Worm (Caenorhabditis elegans): Measurements from ENCODE around the gene C33G3.4.

Gene C33G3.4

DNA sequence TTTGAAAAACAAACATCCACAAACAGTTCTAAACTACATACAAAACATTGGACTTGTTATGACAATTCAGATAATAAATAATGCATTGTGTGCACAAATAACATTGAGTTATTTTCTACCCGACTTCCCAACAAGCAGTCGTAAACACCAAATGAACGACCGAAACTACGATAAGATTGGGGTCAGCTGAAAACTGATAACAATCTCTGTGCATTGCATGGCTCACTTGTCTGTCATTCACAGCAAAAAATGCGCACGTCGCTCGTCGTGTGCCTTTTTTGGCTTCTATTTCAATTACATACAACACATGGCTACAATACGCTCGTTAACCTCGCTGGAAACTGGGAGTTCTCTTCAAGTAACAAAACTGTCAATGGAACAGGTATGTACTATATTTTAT, at the start of gene C33G3.4:
C33G3.4 (plus strand) TSS at position 213 of the 400 bp plus-strand sequence.
- no peak for TF ChIP-seq ama-1 (optimal IDR thresholded peaks at IDR 0.05)
- TF ChIP-seq ceh-13 (GFP tag; optimal IDR thresholded peaks at IDR 0.05): no peak
- no peak for TF ChIP-seq hnd-1 (tag; optimal IDR thresholded peaks at IDR 0.05)

- no peak for TF ChIP-seq scrt-1 (GFP tag; IDR thresholded peaks at IDR 0.05)
- TF ChIP-seq hmg-4 (GFP tag; optimal IDR thresholded peaks at IDR 0.05): peak; percentile 20
These were observed 46.5 kb upstream of the C33G3.4 start for ce11 chrX:14024400-14024953.

DNA sequence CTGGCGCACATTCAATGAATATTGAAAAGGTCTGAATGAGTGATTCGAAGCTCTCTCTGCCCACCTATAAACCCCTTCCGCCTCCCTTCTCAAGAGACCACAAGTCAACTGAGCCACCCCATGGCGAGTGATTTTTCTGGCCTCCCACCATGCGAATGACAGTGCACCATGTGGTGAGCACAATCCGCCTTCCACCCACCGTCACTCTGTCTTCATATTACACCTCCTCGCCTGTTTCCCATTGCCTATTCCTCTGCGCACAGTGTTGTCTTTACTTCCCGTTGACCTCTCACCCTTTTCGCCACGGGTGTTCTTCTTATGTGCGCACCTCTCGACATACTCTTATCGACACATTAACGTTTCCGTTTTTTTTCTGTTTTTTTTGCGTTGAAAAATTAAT, 44.1 kb upstream of the C33G3.4 start:
- TF ChIP-seq hnd-1 (tag; optimal IDR thresholded peaks at IDR 0.05) (no peak), tbx-11 (GFP tag; IDR thresholded peaks at IDR 0.05) (no peak), sea-1 (GFP tag; conservative IDR thresholded peaks at IDR 0.05) (peak; percentile 58; the same call in 1 of the 2 replicates), ets-7 (tag; optimal IDR thresholded peaks at IDR 0.05) (peak; percentile 29), aly-1 (tag; optimal IDR thresholded peaks at IDR 0.05) (peak; percentile 67), hmbx-1 (tag; optimal IDR thresholded peaks at IDR 0.05) (no peak), ama-1 (optimal IDR thresholded peaks at IDR 0.05) (no peak), hmg-4 (GFP tag; optimal IDR thresholded peaks at IDR 0.05) (peak; percentile 70)

ce11 chrX:14028492-14028891, 42.5 kb upstream of the C33G3.4 start:
- TF ChIP-seq ama-1 (optimal IDR thresholded peaks at IDR 0.05) (no peak), tbx-11 (GFP tag; IDR thresholded peaks at IDR 0.05) (no peak), scrt-1 (GFP tag; IDR thresholded peaks at IDR 0.05) (no peak), pes-1 (GFP tag; IDR thresholded peaks at IDR 0.05) (no peak), B0310.2 (tag; optimal IDR thresholded peaks at IDR 0.05) (no peak), hnd-1 (tag; optimal IDR thresholded peaks at IDR 0.05) (no peak), tbx-37 (GFP tag; conservative IDR thresholded peaks at IDR 0.05) (no peak), ceh-13 (GFP tag; optimal IDR thresholded peaks at IDR 0.05) (no peak), F13C5.2 (tag; optimal IDR thresholded peaks at IDR 0.05) (no peak), ets-7 (tag; optimal IDR thresholded peaks at IDR 0.05) (no peak), flt-1 (GFP tag; IDR thresholded peaks at IDR 0.05) (no peak)

DNA sequence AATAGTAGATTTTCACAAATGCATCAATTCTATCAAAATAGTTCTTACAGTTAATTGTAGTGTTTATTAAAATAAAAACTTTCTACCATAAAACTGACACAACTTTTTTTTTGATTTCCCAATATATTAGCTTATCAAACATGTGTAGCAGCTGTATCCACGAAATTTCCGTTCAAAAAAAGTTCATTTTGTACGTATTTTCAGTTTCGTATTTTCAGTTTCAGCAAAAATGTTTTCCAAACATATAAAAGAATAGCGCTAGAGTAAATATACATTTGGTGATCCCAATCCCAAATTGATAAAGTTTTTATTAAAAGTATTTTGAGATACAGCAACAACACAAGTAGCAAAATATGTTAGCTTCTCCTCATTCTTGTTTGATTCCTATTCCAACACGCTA, 41.6 kb upstream of the C33G3.4 start:
- TF ChIP-seq tbx-11 (GFP tag; IDR thresholded peaks at IDR 0.05) (no peak), pes-1 (GFP tag; IDR thresholded peaks at IDR 0.05) (no peak), hmbx-1 (tag; optimal IDR thresholded peaks at IDR 0.05) (no peak), sea-1 (GFP tag; conservative IDR thresholded peaks at IDR 0.05) (no peak), flt-1 (GFP tag; IDR thresholded peaks at IDR 0.05) (no peak), tbx-37 (GFP tag; conservative IDR thresholded peaks at IDR 0.05) (no peak), tra-4 (tag; optimal IDR thresholded peaks at IDR 0.05) (no peak), ets-7 (tag; optimal IDR thresholded peaks at IDR 0.05) (no peak)

- TF ChIP-seq ama-1 (optimal IDR thresholded peaks at IDR 0.05) (no peak), aly-1 (tag; optimal IDR thresholded peaks at IDR 0.05) (no peak), hnd-1 (tag; optimal IDR thresholded peaks at IDR 0.05) (no peak), F13C5.2 (tag; optimal IDR thresholded peaks at IDR 0.05) (no peak), hmg-4 (GFP tag; optimal IDR thresholded peaks at IDR 0.05) (no peak), hmbx-1 (tag; optimal IDR thresholded peaks at IDR 0.05) (no peak), ceh-13 (GFP tag; optimal IDR thresholded peaks at IDR 0.05) (no peak), sea-1 (GFP tag; conservative IDR thresholded peaks at IDR 0.05) (no peak), tbx-37 (GFP tag; conservative IDR thresholded peaks at IDR 0.05) (no peak), flt-1 (GFP tag; IDR thresholded peaks at IDR 0.05) (no peak), ceh-36 (tag; optimal IDR thresholded peaks at IDR 0.05) (no peak), B0310.2 (tag; optimal IDR thresholded peaks at IDR 0.05) (no peak), scrt-1 (GFP tag; IDR thresholded peaks at IDR 0.05) (no peak), pes-1 (GFP tag; IDR thresholded peaks at IDR 0.05) (no peak), tbx-11 (GFP tag; IDR thresholded peaks at IDR 0.05) (no peak), tra-4 (tag; optimal IDR thresholded peaks at IDR 0.05) (no peak), ets-7 (tag; optimal IDR thresholded peaks at IDR 0.05) (no peak)
These were observed 41.1 kb upstream of the C33G3.4 start for ce11 chrX:14029872-14030271.

DNA sequence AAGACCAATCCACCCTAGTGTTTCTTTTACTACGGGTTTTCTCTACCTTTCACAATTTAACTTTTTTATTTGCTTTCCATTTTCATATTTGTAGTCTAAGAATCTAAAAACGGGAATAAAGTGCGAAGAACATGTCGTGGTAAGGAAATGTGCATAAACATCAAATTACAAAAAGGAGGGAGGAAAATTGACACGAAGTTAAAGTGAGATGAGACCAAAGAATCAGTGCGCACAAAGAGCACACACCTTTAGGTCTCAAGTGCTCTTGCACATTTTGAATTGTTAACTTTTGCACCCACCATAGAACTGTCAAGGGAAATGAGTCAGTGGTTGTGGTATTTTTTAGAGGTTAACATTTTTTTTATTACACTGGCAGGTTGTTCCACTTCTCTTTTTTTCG, 40.4 kb upstream of the C33G3.4 start:
- no peak for TF ChIP-seq ceh-36 (tag; optimal IDR thresholded peaks at IDR 0.05)
- no peak for TF ChIP-seq aly-1 (tag; optimal IDR thresholded peaks at IDR 0.05)
- no peak for TF ChIP-seq tbx-11 (GFP tag; IDR thresholded peaks at IDR 0.05)
- TF ChIP-seq F13C5.2 (tag; optimal IDR thresholded peaks at IDR 0.05): no peak
- no peak for TF ChIP-seq flt-1 (GFP tag; IDR thresholded peaks at IDR 0.05)

DNA sequence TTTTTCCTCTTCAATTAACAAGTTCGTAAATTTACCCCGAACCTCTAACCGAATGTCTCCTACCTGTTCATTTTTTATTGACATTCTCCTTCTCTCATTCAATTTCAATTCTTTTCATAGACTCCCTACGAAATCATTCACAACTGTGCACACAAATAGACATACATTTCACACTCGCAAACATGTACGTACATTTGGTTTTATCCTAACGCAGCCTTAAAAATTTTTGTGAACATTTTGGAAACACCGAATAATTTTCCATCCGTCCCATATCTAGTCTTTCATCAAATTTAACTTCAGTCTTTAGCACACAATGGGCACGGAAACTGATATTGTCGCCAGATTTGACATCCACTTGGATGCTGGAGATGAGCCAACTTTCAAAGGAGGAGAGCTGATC, 37.5 kb upstream of the C33G3.4 start, which contains the start of gene arrd-25:
arrd-25 (plus strand) TSS at position 301 of the 400 bp plus-strand sequence.
- no peak for TF ChIP-seq ets-7 (tag; optimal IDR thresholded peaks at IDR 0.05)
- no peak for TF ChIP-seq hmg-4 (GFP tag; optimal IDR thresholded peaks at IDR 0.05)
- no peak for TF ChIP-seq aly-1 (tag; optimal IDR thresholded peaks at IDR 0.05)
- no peak for TF ChIP-seq tra-4 (tag; optimal IDR thresholded peaks at IDR 0.05)
- no peak for TF ChIP-seq ceh-36 (tag; optimal IDR thresholded peaks at IDR 0.05)
- no peak for TF ChIP-seq tbx-37 (GFP tag; conservative IDR thresholded peaks at IDR 0.05)
- TF ChIP-seq sea-1 (GFP tag; conservative IDR thresholded peaks at IDR 0.05): no peak
- TF ChIP-seq ama-1 (optimal IDR thresholded peaks at IDR 0.05): no peak
- TF ChIP-seq B0310.2 (tag; optimal IDR thresholded peaks at IDR 0.05): no peak
- no peak for TF ChIP-seq hmbx-1 (tag; optimal IDR thresholded peaks at IDR 0.05)
- no peak for TF ChIP-seq tbx-11 (GFP tag; IDR thresholded peaks at IDR 0.05)

- no peak for TF ChIP-seq hmg-4 (GFP tag; optimal IDR thresholded peaks at IDR 0.05)
- no peak for TF ChIP-seq hnd-1 (tag; optimal IDR thresholded peaks at IDR 0.05)
- no peak for TF ChIP-seq tra-4 (tag; optimal IDR thresholded peaks at IDR 0.05)
- no peak for TF ChIP-seq hmbx-1 (tag; optimal IDR thresholded peaks at IDR 0.05)
- TF ChIP-seq flt-1 (GFP tag; IDR thresholded peaks at IDR 0.05): no peak
- TF ChIP-seq tbx-37 (GFP tag; conservative IDR thresholded peaks at IDR 0.05): no peak
- no peak for TF ChIP-seq B0310.2 (tag; optimal IDR thresholded peaks at IDR 0.05)
- no peak for TF ChIP-seq ceh-13 (GFP tag; optimal IDR thresholded peaks at IDR 0.05)
- no peak for TF ChIP-seq F13C5.2 (tag; optimal IDR thresholded peaks at IDR 0.05)
These were observed 31.7 kb upstream of the C33G3.4 start for ce11 chrX:14039293-14039692.

Measured in whole organism, early embryonic.